Worm (Caenorhabditis elegans) whole organism, L2 larva: Measurements from ENCODE around the gene fbxb-1.

Experiments used
- ceh-82 ChIP-seq: fragments of 150-350 bp; optimal IDR thresholded peaks from 2 replicates; lab custom pipeline; 2014; ENCODE audit warnings: missing biosample characterization, missing genetic modification characterization
- lin-39 ChIP-seq: fragments of 150-350 bp; optimal IDR thresholded peaks from 2 replicates; lab custom pipeline; 2014; ENCODE audit warnings: missing biosample characterization, missing genetic modification reagents, missing genetic modification characterization
- nhr-12 ChIP-seq: fragments of 150-350 bp; optimal IDR thresholded peaks from 2 replicates; lab custom pipeline; 2014; ENCODE audit warnings: missing biosample characterization, missing genetic modification characterization
- nhr-6 ChIP-seq: fragments of 150-350 bp; optimal IDR thresholded peaks from 2 replicates; lab custom pipeline; 2014; ENCODE audit warnings: missing biosample characterization, missing genetic modification characterization
- ztf-4 ChIP-seq: fragments of 150-350 bp; optimal IDR thresholded peaks from 2 replicates; lab custom pipeline; 2014; ENCODE audit warnings: missing biosample characterization, missing genetic modification characterization

DNA sequence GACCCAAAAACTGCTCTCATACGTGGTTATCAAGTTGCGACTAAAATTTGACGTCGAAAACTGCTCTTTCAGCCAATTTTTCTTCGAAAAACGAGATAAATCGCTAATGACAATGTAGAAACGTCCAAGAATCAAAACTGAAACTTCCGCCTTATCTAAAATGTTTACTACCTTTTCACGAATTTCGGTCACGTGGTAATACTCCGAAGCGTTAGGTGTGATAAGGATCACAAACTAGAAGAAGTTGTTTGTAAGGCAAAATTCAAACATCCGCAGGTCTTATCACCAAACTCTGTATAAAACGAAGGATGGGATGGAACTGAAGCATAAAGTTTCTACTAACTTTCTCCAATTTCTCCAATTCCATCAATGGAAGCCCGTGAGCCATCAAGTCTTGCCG is 9.7 kb upstream of the fbxb-1 start, which contains the start of gene sqst-3:
- TF ChIP-seq nhr-6 (tag; lab: Kevin White, UChicago) (no peak), nhr-12 (no peak), lin-39 (tag; lab: Kevin White, UChicago) (no peak), ceh-82 (tag; lab: Kevin White, UChicago) (no peak), ztf-4 (tag; lab: Kevin White, UChicago) (no peak)
